Worm (Caenorhabditis elegans) whole organism, mixed stage, embryonic: ENCODE results near the gene Y45F10B.12.
"Not testable (repeated sequence)": the region's sequence is repeated elsewhere in the genome, so short reads cannot be mapped to it uniquely, and the experiment has no call there.

Experiments used
- flh-1 ChIP-seq: fragments of 200-800 bp; sonication (Bioruptor generic); optimal IDR thresholded peaks from 2 replicates; lab custom pipeline; 2018; ENCODE audit warnings: mild to moderate bottlenecking, missing genetic modification characterization, moderate library complexity, missing compliant biosample characterization
- mab-5 ChIP-seq: fragments of 150-350 bp; optimal IDR thresholded peaks from 2 replicates; lab custom pipeline; 2014; ENCODE audit warnings: missing biosample characterization, missing genetic modification characterization
- nhr-76 ChIP-seq: sonication (generic microtip); optimal IDR thresholded peaks from 2 replicates; lab custom pipeline; 2017; ENCODE audit warnings: missing biosample characterization, missing genetic modification characterization
- pha-4 ChIP-seq: fragments of 150-350 bp; optimal IDR thresholded peaks from 2 replicates; lab custom pipeline; 2018; ENCODE audit warnings: missing biosample characterization, missing genetic modification reagents, missing genetic modification characterization
- snpc-4 ChIP-seq: fragments of 150-350 bp; optimal IDR thresholded peaks from 2 replicates; lab custom pipeline; 2014; ENCODE audit warnings: missing biosample characterization, missing genetic modification characterization
- sptf-1 ChIP-seq: sonication (generic microtip); optimal IDR thresholded peaks from 2 replicates; lab custom pipeline; 2017; ENCODE audit warnings: mild to moderate bottlenecking, missing genetic modification characterization, moderate library complexity, missing compliant biosample characterization
- unc-62 ChIP-seq: fragments of 150-350 bp; optimal IDR thresholded peaks from 2 replicates; lab custom pipeline; 2014; ENCODE audit warnings: missing biosample characterization, missing genetic modification reagents, missing genetic modification characterization

DNA sequence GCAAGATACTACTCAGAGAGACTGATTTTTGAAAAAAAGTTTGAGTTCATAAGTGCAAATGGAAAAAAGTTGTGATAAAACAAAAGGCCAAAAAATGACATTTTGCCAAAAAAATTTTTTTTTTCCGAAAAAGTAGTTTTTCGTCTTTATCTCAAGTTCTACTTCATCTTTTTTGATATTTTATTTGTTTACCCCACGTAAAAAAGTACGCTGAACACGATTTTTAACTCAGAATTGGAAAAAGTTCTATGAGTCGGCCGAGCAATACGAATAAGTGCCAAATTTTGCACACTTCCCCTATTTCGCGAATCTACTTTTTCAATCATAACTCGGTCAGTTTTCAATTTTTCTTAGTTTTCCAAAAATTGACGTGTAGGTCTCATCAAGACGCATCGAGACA lies 8.3 kb upstream of the Y45F10B.12 start, which contains the start of gene sru-16:
- TF ChIP-seq sptf-1 (tag; lab: Kevin White, UChicago); unc-62 (GFP tag; lab: Kevin White, UChicago); snpc-4 (tag; lab: Kevin White, UChicago); mab-5 (tag; lab: Kevin White, UChicago); nhr-76; pha-4 (tag; lab: Kevin White, UChicago); flh-1: not testable (repeated sequence)
